Worm (Caenorhabditis elegans): ENCODE measurements around the gene ZK354.9.
A peak's percentile ranks its signal among the peaks of the same experiment; 100 is the strongest.
"Not testable (repeated sequence)": the region's sequence is repeated elsewhere in the genome, so short reads cannot be mapped to it uniquely, and the experiment has no call there.

ZK354.9 gene

DNA sequence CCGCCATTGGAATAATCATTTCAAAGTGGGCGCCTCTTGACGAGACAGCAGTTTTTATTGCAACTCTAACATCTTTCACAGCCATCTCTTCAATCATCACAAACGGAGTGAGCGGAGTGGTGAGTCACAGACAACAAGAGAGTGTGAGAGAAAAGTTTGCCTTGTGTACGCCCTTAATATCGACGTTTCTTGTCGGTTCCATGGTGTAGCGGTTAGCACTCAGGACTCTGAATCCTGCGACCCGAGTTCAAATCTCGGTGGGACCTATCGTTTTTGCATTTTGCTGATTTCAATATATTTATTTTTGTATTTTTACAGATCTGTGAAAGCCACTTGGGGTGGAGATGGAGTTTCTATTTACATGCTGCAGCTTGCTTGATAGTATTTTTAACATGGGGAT lies 26.6 kb upstream of the ZK354.9 start:
- no peak for TF ChIP-seq hmbx-1 (tag; optimal IDR thresholded peaks at IDR 0.05)
- TF ChIP-seq ets-7 (tag; optimal IDR thresholded peaks at IDR 0.05), result peak; percentile 19
- TF ChIP-seq scrt-1 (GFP tag; IDR thresholded peaks at IDR 0.05), result no peak; the same call in none of the 2 replicates
- no peak for TF ChIP-seq hmg-4 (GFP tag; optimal IDR thresholded peaks at IDR 0.05)
- peak; percentile 57 for TF ChIP-seq hnd-1 (tag; optimal IDR thresholded peaks at IDR 0.05)
- TF ChIP-seq tbx-11 (GFP tag; IDR thresholded peaks at IDR 0.05), result peak; percentile 72
- TF ChIP-seq B0310.2 (tag; optimal IDR thresholded peaks at IDR 0.05), result peak; percentile 6
- TF ChIP-seq F13C5.2 (tag; optimal IDR thresholded peaks at IDR 0.05), result peak; percentile 65
- peak; percentile 85; the same call in 1 of the 2 replicates for TF ChIP-seq pes-1 (GFP tag; IDR thresholded peaks at IDR 0.05)
- 0 out of 2 replicates have a peak, but pooled peaks have one; percentile 66 for TF ChIP-seq flt-1 (GFP tag; IDR thresholded peaks at IDR 0.05)
- TF ChIP-seq sea-1 (GFP tag; conservative IDR thresholded peaks at IDR 0.05), result no peak
- TF ChIP-seq ama-1 (optimal IDR thresholded peaks at IDR 0.05), result no peak
- TF ChIP-seq tbx-37 (GFP tag; conservative IDR thresholded peaks at IDR 0.05), result peak; percentile 57; the same call in 1 of the 2 replicates
- TF ChIP-seq tra-4 (tag; optimal IDR thresholded peaks at IDR 0.05), result no peak
- TF ChIP-seq ceh-13 (GFP tag; optimal IDR thresholded peaks at IDR 0.05), result no peak
- TF ChIP-seq aly-1 (tag; optimal IDR thresholded peaks at IDR 0.05), result no peak
- TF ChIP-seq ceh-36 (tag; optimal IDR thresholded peaks at IDR 0.05), result no peak

DNA sequence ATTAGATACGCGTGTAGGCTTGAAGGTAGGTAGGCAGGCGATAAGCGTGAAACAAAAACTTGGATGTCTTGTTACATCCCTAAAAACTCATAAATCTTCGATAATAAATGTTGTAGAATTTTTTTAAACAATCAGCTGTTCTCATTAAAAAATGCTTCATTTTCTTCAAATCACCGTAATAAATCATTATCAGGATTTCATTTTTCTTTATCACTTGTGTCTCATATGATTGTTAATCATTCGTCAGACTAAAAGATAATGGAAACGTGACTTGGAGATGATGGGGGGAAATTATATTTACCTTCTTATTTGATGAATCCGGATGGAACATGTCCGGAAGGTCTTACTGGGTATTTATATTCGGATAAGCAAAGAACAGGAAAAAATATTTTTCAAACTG lies 25.5 kb upstream of the ZK354.9 start:
- no peak for TF ChIP-seq ets-7 (tag; optimal IDR thresholded peaks at IDR 0.05)
- TF ChIP-seq B0310.2 (tag; optimal IDR thresholded peaks at IDR 0.05), result no peak
- no peak for TF ChIP-seq hnd-1 (tag; optimal IDR thresholded peaks at IDR 0.05)
- no peak for TF ChIP-seq hmg-4 (GFP tag; optimal IDR thresholded peaks at IDR 0.05)

DNA sequence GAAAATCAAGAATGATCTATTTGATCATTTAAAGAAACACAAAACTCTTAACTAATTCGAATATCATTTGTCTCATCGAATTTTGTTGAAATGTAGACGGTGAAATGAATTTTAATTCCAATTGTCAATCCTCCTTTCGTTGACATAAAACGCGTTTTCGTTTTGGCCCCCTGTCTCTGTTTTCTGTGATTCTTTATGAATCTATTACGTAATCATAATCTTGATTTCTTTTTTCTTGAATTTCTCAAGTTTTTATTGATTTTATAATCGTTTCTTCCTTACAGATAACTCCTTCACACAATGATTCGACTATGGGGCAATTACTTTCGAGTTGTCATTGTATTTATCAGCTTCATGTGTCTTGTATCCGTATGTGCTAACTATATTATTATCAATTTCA lies 24.2 kb upstream of the ZK354.9 start, which contains the start of gene Y4C6B.3:
Gene Y4C6B.3, plus strand, starts transcription at position 301 of the 400 bp plus-strand sequence.
- TF ChIP-seq pes-1 (GFP tag; IDR thresholded peaks at IDR 0.05) (no peak), tra-4 (tag; optimal IDR thresholded peaks at IDR 0.05) (no peak), aly-1 (tag; optimal IDR thresholded peaks at IDR 0.05) (no peak), ceh-36 (tag; optimal IDR thresholded peaks at IDR 0.05) (no peak), tbx-37 (GFP tag; conservative IDR thresholded peaks at IDR 0.05) (no peak), ets-7 (tag; optimal IDR thresholded peaks at IDR 0.05) (no peak), flt-1 (GFP tag; IDR thresholded peaks at IDR 0.05) (no peak), tbx-11 (GFP tag; IDR thresholded peaks at IDR 0.05) (no peak), hnd-1 (tag; optimal IDR thresholded peaks at IDR 0.05) (no peak), B0310.2 (tag; optimal IDR thresholded peaks at IDR 0.05) (no peak), ama-1 (optimal IDR thresholded peaks at IDR 0.05) (no peak), hmg-4 (GFP tag; optimal IDR thresholded peaks at IDR 0.05) (no peak), F13C5.2 (tag; optimal IDR thresholded peaks at IDR 0.05) (no peak), ceh-13 (GFP tag; optimal IDR thresholded peaks at IDR 0.05) (no peak), hmbx-1 (tag; optimal IDR thresholded peaks at IDR 0.05) (no peak), scrt-1 (GFP tag; IDR thresholded peaks at IDR 0.05) (no peak), sea-1 (GFP tag; conservative IDR thresholded peaks at IDR 0.05) (no peak)

DNA sequence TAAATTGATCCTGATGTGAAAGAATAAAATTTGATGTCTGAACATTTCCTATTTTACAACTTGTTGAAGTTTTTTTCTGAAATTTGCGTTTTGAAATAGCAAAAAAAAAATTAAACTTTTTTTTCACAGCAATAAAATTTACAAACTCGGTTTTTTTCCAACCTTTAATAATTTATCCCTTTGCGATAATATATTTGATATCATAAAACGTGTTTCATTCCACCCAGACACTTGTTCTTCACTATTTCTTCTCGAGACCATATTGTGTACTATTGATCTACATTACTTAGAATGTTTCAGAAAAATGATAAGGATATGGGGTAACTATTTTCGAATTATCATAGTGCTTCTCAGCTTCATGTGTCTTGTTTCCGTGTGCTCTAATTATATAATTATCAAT lies 18.2 kb upstream of the ZK354.9 start, which contains the start of gene Y4C6B.4:
Gene Y4C6B.4, plus strand, starts transcription at position 301 of the 400 bp plus-strand sequence.
- TF ChIP-seq tbx-37 (GFP tag; conservative IDR thresholded peaks at IDR 0.05) (no peak), ceh-13 (GFP tag; optimal IDR thresholded peaks at IDR 0.05) (no peak), ceh-36 (tag; optimal IDR thresholded peaks at IDR 0.05) (no peak), hmg-4 (GFP tag; optimal IDR thresholded peaks at IDR 0.05) (no peak), tra-4 (tag; optimal IDR thresholded peaks at IDR 0.05) (no peak), flt-1 (GFP tag; IDR thresholded peaks at IDR 0.05) (no peak), sea-1 (GFP tag; conservative IDR thresholded peaks at IDR 0.05) (no peak), tbx-11 (GFP tag; IDR thresholded peaks at IDR 0.05) (no peak), ets-7 (tag; optimal IDR thresholded peaks at IDR 0.05) (no peak), F13C5.2 (tag; optimal IDR thresholded peaks at IDR 0.05) (no peak), pes-1 (GFP tag; IDR thresholded peaks at IDR 0.05) (no peak), ama-1 (optimal IDR thresholded peaks at IDR 0.05) (no peak), aly-1 (tag; optimal IDR thresholded peaks at IDR 0.05) (no peak), scrt-1 (GFP tag; IDR thresholded peaks at IDR 0.05) (no peak), B0310.2 (tag; optimal IDR thresholded peaks at IDR 0.05) (no peak), hmbx-1 (tag; optimal IDR thresholded peaks at IDR 0.05) (no peak), hnd-1 (tag; optimal IDR thresholded peaks at IDR 0.05) (no peak)

DNA sequence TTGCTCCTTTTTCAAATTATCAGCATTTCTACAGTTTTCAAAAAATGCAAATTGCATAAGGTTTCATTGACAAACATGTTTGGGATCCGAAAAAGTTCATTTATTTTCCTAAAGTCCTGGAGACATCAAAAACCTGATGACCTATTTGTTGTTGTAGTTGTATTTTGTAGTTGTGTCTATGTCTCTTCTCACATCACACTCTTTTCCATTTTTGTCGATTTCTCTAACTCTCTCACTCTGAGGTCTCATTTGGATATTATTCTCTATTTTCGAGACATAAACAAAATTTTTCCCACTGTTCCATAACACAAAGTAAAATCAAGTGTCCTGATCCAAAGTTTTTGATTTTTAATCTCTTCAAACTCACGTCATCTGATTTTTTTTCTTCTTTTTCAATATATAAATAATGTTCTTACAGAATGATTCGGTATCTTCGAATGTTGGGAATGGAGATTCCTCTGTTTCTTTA lies 10.9 kb upstream of the ZK354.9 start, which contains the start of gene slc-46A:
Gene slc-46A, plus strand, starts transcription at position 419 of the 469 bp plus-strand sequence.
- TF ChIP-seq tbx-11 (GFP tag; IDR thresholded peaks at IDR 0.05) (no peak), tbx-37 (GFP tag; conservative IDR thresholded peaks at IDR 0.05) (no peak), pes-1 (GFP tag; IDR thresholded peaks at IDR 0.05) (no peak), ets-7 (tag; optimal IDR thresholded peaks at IDR 0.05) (no peak), tra-4 (tag; optimal IDR thresholded peaks at IDR 0.05) (no peak), hmg-4 (GFP tag; optimal IDR thresholded peaks at IDR 0.05) (no peak), ama-1 (optimal IDR thresholded peaks at IDR 0.05) (no peak), hmbx-1 (tag; optimal IDR thresholded peaks at IDR 0.05) (no peak), B0310.2 (tag; optimal IDR thresholded peaks at IDR 0.05) (no peak), hnd-1 (tag; optimal IDR thresholded peaks at IDR 0.05) (no peak)

DNA sequence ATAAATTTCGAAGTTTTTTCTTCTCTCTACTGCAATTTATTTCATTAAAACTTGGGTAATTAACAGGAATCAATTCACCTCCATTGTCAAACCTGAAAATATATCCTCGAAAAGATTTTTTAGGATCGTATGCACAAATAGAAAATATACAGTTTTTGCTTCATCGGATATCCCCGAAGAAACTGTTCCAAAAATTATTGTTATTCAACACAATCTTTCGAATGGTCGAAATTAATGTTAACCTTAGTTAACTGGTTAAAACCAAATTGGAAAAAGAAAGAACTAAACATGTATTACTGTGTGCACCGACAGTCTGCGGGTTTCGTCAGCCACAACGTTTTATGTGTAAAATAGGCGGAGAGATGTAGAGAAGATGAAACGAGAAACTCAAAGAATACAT lies 9.2 kb upstream of the ZK354.9 start:
- TF ChIP-seq ets-7 (tag; optimal IDR thresholded peaks at IDR 0.05) (no peak), tbx-11 (GFP tag; IDR thresholded peaks at IDR 0.05) (no peak), hnd-1 (tag; optimal IDR thresholded peaks at IDR 0.05) (no peak), aly-1 (tag; optimal IDR thresholded peaks at IDR 0.05) (no peak), tbx-37 (GFP tag; conservative IDR thresholded peaks at IDR 0.05) (no peak), F13C5.2 (tag; optimal IDR thresholded peaks at IDR 0.05) (no peak), sea-1 (GFP tag; conservative IDR thresholded peaks at IDR 0.05) (no peak), scrt-1 (GFP tag; IDR thresholded peaks at IDR 0.05) (no peak), ceh-13 (GFP tag; optimal IDR thresholded peaks at IDR 0.05) (no peak), pes-1 (GFP tag; IDR thresholded peaks at IDR 0.05) (no peak), hmg-4 (GFP tag; optimal IDR thresholded peaks at IDR 0.05) (no peak), ceh-36 (tag; optimal IDR thresholded peaks at IDR 0.05) (no peak), B0310.2 (tag; optimal IDR thresholded peaks at IDR 0.05) (no peak), flt-1 (GFP tag; IDR thresholded peaks at IDR 0.05) (no peak), hmbx-1 (tag; optimal IDR thresholded peaks at IDR 0.05) (no peak), ama-1 (optimal IDR thresholded peaks at IDR 0.05) (no peak), tra-4 (tag; optimal IDR thresholded peaks at IDR 0.05) (no peak)

DNA sequence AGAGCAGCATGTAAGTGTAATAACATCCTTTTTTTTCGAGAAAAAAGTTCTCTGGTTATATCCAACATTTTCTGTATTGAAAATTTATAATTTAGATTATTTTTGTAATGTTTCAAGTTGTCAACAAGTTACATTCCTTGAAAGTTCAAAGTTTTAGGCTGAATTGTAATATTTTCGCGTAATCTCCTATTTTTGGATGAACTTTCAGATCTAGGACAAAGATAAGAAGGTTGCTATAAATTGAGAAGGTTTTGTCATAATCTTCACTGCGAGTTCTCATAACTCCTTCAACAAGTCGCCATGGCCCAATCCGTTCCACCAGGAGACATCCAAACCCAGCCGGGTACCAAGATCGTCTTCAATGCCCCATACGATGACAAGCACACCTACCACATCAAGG lies 8.3 kb upstream of the ZK354.9 start, which contains the start of gene msp-65:
Gene msp-65, plus strand, starts transcription at position 301 of the 400 bp plus-strand sequence.
- TF ChIP-seq flt-1 (GFP tag; IDR thresholded peaks at IDR 0.05); hmbx-1 (tag; optimal IDR thresholded peaks at IDR 0.05); F13C5.2 (tag; optimal IDR thresholded peaks at IDR 0.05): not testable (repeated sequence)

Measured in whole organism, early embryonic.